Fruit fly (Drosophila melanogaster) whole organism, embryonic: Measurements from ENCODE around the gene CG7518.

Experiments
- Abd-B ChIP-seq: fragments of 200-800 bp; sonication (Bioruptor generic); optimal IDR thresholded peaks from 2 replicates; lab custom pipeline; 2018; ENCODE audit warnings: missing biosample characterization, mild to moderate bottlenecking, missing genetic modification characterization, moderate library complexity
- Aef1 ChIP-seq: fragments of 200-800 bp; sonication (Bioruptor generic); IDR thresholded peaks from 3 replicates; pipeline ENCODE4 v1.3.6; 2022; ENCODE audit warnings: missing biosample characterization, missing genetic modification characterization
- Bdp1 ChIP-seq: fragments of 200-800 bp; sonication (Bioruptor generic); optimal IDR thresholded peaks from 3 replicates; lab custom pipeline; 2016; ENCODE audit warnings: missing biosample characterization, missing genetic modification characterization
- Blimp-1 ChIP-seq: fragments of 200-800 bp; sonication (Bioruptor generic); optimal IDR thresholded peaks from 3 replicates; lab custom pipeline; 2018; ENCODE audit warnings: missing biosample characterization, missing genetic modification characterization, mild to moderate bottlenecking, moderate library complexity, missing genetic modification reagents
- CG10321 ChIP-seq: fragments of 200-800 bp; sonication (Bioruptor generic); IDR thresholded peaks from 2 replicates; pipeline ENCODE4 v1.3.6; 2022; ENCODE audit warnings: missing biosample characterization, missing genetic modification characterization
- CG11085 ChIP-seq: fragments of 200-800 bp; sonication (Bioruptor generic); IDR thresholded peaks from 2 replicates; pipeline ENCODE4 v1.3.6; 2022; ENCODE audit warnings: missing biosample characterization, missing genetic modification characterization
- CG11398 ChIP-seq: fragments of 200-800 bp; sonication (Bioruptor generic); optimal IDR thresholded peaks from 2 replicates; lab custom pipeline; 2016; ENCODE audit warnings: missing biosample characterization, missing genetic modification characterization
- CG11456 ChIP-seq: fragments of 200-800 bp; sonication (Bioruptor generic); IDR thresholded peaks from 3 replicates; pipeline ENCODE4 v1.3.6; 2022; ENCODE audit warnings: missing biosample characterization, missing genetic modification characterization
- CG11695 ChIP-seq: fragments of 200-800 bp; sonication (Bioruptor generic); IDR thresholded peaks from 3 replicates; pipeline ENCODE4 v1.3.6; 2022; ENCODE audit warnings: missing biosample characterization, missing genetic modification characterization
- CG12155 ChIP-seq: fragments of 200-800 bp; sonication (Bioruptor generic); optimal IDR thresholded peaks from 3 replicates; lab custom pipeline; 2016; ENCODE audit warnings: missing biosample characterization, missing genetic modification characterization
- CG12236 ChIP-seq: fragments of 200-800 bp; sonication (Bioruptor generic); optimal IDR thresholded peaks from 2 replicates; lab custom pipeline; 2016; ENCODE audit warnings: missing biosample characterization, missing genetic modification characterization
- CG14860 ChIP-seq: fragments of 200-800 bp; sonication (Bioruptor generic); IDR thresholded peaks from 3 replicates; pipeline ENCODE4 v1.3.6; 2022; ENCODE audit warnings: missing biosample characterization, missing genetic modification characterization; ENCODE audit not compliant: partially characterized antibody
- CG16863 ChIP-seq: fragments of 200-800 bp; sonication (Bioruptor generic); optimal IDR thresholded peaks from 3 replicates; lab custom pipeline; 2016; ENCODE audit warnings: missing biosample characterization, missing genetic modification characterization
- CG17361 ChIP-seq: fragments of 200-800 bp; sonication (Bioruptor generic); IDR thresholded peaks from 3 replicates; pipeline ENCODE4 v1.3.6; 2022; ENCODE audit warnings: missing biosample characterization, missing genetic modification characterization
- CG1792 ChIP-seq: fragments of 200-800 bp; sonication (Bioruptor generic); optimal IDR thresholded peaks from 2 replicates; lab custom pipeline; 2016; ENCODE audit warnings: missing biosample characterization, missing genetic modification characterization
- CG2875 ChIP-seq: fragments of 200-800 bp; sonication (Bioruptor generic); optimal IDR thresholded peaks from 2 replicates; lab custom pipeline; 2017; ENCODE audit warnings: missing biosample characterization, mild to moderate bottlenecking, missing genetic modification characterization, missing genetic modification reagents
- CG2889 ChIP-seq: fragments of 200-800 bp; sonication (Bioruptor generic); IDR thresholded peaks from 3 replicates; pipeline ENCODE4 v1.3.6; 2022; ENCODE audit warnings: missing biosample characterization, missing genetic modification characterization
- CG30431 ChIP-seq: fragments of 200-800 bp; sonication (Bioruptor generic); optimal IDR thresholded peaks from 2 replicates; lab custom pipeline; 2017; ENCODE audit warnings: missing biosample characterization, missing genetic modification characterization
- CG33557 ChIP-seq: fragments of 200-800 bp; sonication (Bioruptor generic); optimal IDR thresholded peaks from 2 replicates; lab custom pipeline; 2019; ENCODE audit warnings: missing biosample characterization, mild to moderate bottlenecking, missing genetic modification characterization, moderate library complexity
- CG6813 ChIP-seq: fragments of 200-800 bp; sonication (Bioruptor generic); optimal IDR thresholded peaks from 2 replicates; lab custom pipeline; 2017; ENCODE audit warnings: missing biosample characterization, missing genetic modification characterization, mild to moderate bottlenecking, moderate library complexity, missing genetic modification reagents
- CG6854 ChIP-seq: fragments of 200-800 bp; sonication (Bioruptor generic); optimal IDR thresholded peaks from 3 replicates; lab custom pipeline; 2017; ENCODE audit warnings: missing biosample characterization, mild to moderate bottlenecking, missing genetic modification characterization
- CG7271 ChIP-seq: fragments of 200-800 bp; sonication (Bioruptor generic); optimal IDR thresholded peaks from 2 replicates; lab custom pipeline; 2018; ENCODE audit warnings: missing biosample characterization, mild to moderate bottlenecking, missing genetic modification characterization, moderate library complexity
- CG7786 ChIP-seq: fragments of 200-800 bp; sonication (Bioruptor generic); optimal IDR thresholded peaks from 2 replicates; lab custom pipeline; 2016; ENCODE audit warnings: missing biosample characterization, missing genetic modification characterization
- CkIIα-i1 ChIP-seq: fragments of 200-800 bp; sonication (Bioruptor generic); IDR thresholded peaks from 2 replicates; pipeline ENCODE4 v1.3.6; 2022; ENCODE audit warnings: missing biosample characterization, missing genetic modification characterization
- Dfd ChIP-seq, 2 experiments: fragments of >200 bp; optimal IDR thresholded peaks; 2 replicates each; lab custom pipeline; 2017; ENCODE audit warnings: missing biosample characterization in 2 of 2, missing genetic modification characterization in 2 of 2
- E2f1 ChIP-seq: fragments of 200-800 bp; sonication (Bioruptor generic); IDR thresholded peaks from 2 replicates; pipeline ENCODE4 v1.3.6; 2022; ENCODE audit warnings: missing biosample characterization, missing genetic modification characterization
- ERR ChIP-seq: fragments of 200-800 bp; sonication (Bioruptor generic); optimal IDR thresholded peaks from 2 replicates; lab custom pipeline; 2016; ENCODE audit warnings: missing biosample characterization, missing genetic modification characterization
- Eip74EF ChIP-seq, 2 experiments: fragments of 200-800 bp in 1 of 2; fragments of >200 bp in 1 of 2; sonication (Bioruptor generic) in 1 of 2; optimal IDR thresholded peaks; 2 replicates each; lab custom pipeline; 2017 to 2019; ENCODE audit warnings: missing biosample characterization in 2 of 2, missing genetic modification characterization in 2 of 2, mild to moderate bottlenecking in 1 of 2, moderate library complexity in 1 of 2
- Ets97D ChIP-seq: fragments of 200-800 bp; sonication (Bioruptor generic); optimal IDR thresholded peaks from 3 replicates; lab custom pipeline; 2016; ENCODE audit warnings: missing biosample characterization, missing genetic modification characterization
- Fer1 ChIP-seq: fragments of 200-800 bp; sonication (Bioruptor generic); optimal IDR thresholded peaks from 2 replicates; lab custom pipeline; 2017; ENCODE audit warnings: missing biosample characterization, mild to moderate bottlenecking, missing genetic modification characterization
- Fer2 ChIP-seq: fragments of 200-800 bp; sonication (Bioruptor generic); optimal IDR thresholded peaks from 2 replicates; lab custom pipeline; 2018; ENCODE audit warnings: missing biosample characterization, mild to moderate bottlenecking, missing genetic modification characterization, moderate library complexity
- Hand ChIP-seq: fragments of 200-800 bp; sonication (Bioruptor generic); optimal IDR thresholded peaks from 2 replicates; lab custom pipeline; 2017; ENCODE audit warnings: mild to moderate bottlenecking, missing biosample characterization, missing genetic modification reagents, missing genetic modification characterization
- HmgZ ChIP-seq: fragments of 200-800 bp; sonication (Bioruptor generic); optimal IDR thresholded peaks from 2 replicates; lab custom pipeline; 2018; ENCODE audit warnings: missing biosample characterization, mild to moderate bottlenecking, missing genetic modification characterization
- Lpt ChIP-seq: fragments of >200 bp; optimal IDR thresholded peaks from 2 replicates; lab custom pipeline; 2018; ENCODE audit warnings: missing biosample characterization, missing genetic modification characterization
- PHDP ChIP-seq: fragments of 200-800 bp; sonication (Bioruptor generic); optimal IDR thresholded peaks from 3 replicates; lab custom pipeline; 2018; ENCODE audit warnings: missing biosample characterization, mild to moderate bottlenecking, missing genetic modification characterization, moderate library complexity
- TFAM ChIP-seq: fragments of 200-800 bp; sonication (Bioruptor generic); optimal IDR thresholded peaks from 2 replicates; lab custom pipeline; 2017; ENCODE audit warnings: missing biosample characterization, missing genetic modification characterization, inconsistent platforms
- Trl ChIP-seq, 3 experiments: fragments of >200 bp in 2 of 3; fragments of 200-800 bp in 1 of 3; sonication (Bioruptor generic) in 1 of 3; optimal IDR thresholded peaks; 2 replicates in 1 of 3; 3 replicates in 2 of 3; lab custom pipeline; 2016 to 2017; ENCODE audit warnings: missing biosample characterization in 1 of 3, missing genetic modification characterization in 1 of 3
- Vsx1 ChIP-seq: fragments of 200-800 bp; sonication (Bioruptor generic); optimal IDR thresholded peaks from 2 replicates; lab custom pipeline; 2017; ENCODE audit warnings: missing biosample characterization, mild to moderate bottlenecking, missing genetic modification characterization, missing genetic modification reagents
- al ChIP-seq: fragments of 200-800 bp; sonication (Bioruptor generic); IDR thresholded peaks from 2 replicates; pipeline ENCODE4 v1.3.6; 2022; ENCODE audit warnings: missing biosample characterization, missing genetic modification characterization
- croc ChIP-seq: fragments of 200-800 bp; sonication (Bioruptor generic); conservative IDR thresholded peaks from 3 replicates; pipeline ENCODE4 v1.3.6; 2022; ENCODE audit warnings: missing biosample characterization, missing genetic modification characterization
- dpn ChIP-seq, 2 experiments: fragments of 200-800 bp; sonication (Bioruptor generic); optimal IDR thresholded peaks; 3 replicates each; lab custom pipeline; 2016; ENCODE audit warnings: missing biosample characterization in 2 of 2, missing genetic modification characterization in 2 of 2
- hkb ChIP-seq, 2 experiments: fragments of 200-800 bp in 1 of 2; fragments of >200 bp in 1 of 2; sonication (Bioruptor generic) in 1 of 2; IDR thresholded peaks in 1 of 2; optimal IDR thresholded peaks in 1 of 2; 2 replicates each; pipeline versions ENCODE4 v1.3.6 to Lab custom; 2017 to 2022; ENCODE audit warnings: missing biosample characterization in 1 of 2, missing genetic modification characterization in 1 of 2
- jing ChIP-seq: fragments of 200-800 bp; sonication (Bioruptor generic); optimal IDR thresholded peaks from 2 replicates; lab custom pipeline; 2018; ENCODE audit warnings: missing biosample characterization, mild to moderate bottlenecking, missing genetic modification characterization
- org-1 ChIP-seq: fragments of 200-800 bp; sonication (Bioruptor generic); optimal IDR thresholded peaks from 2 replicates; lab custom pipeline; 2017; ENCODE audit warnings: missing biosample characterization, missing genetic modification characterization
- repo ChIP-seq: fragments of 200-800 bp; sonication (Bioruptor generic); optimal IDR thresholded peaks from 2 replicates; lab custom pipeline; 2016; ENCODE audit warnings: missing biosample characterization, missing genetic modification characterization
- trh ChIP-seq: fragments of 200-800 bp; sonication (Bioruptor generic); optimal IDR thresholded peaks from 2 replicates; lab custom pipeline; 2016; ENCODE audit warnings: missing biosample characterization, missing genetic modification characterization
- wor ChIP-seq: fragments of 200-800 bp; sonication (Bioruptor generic); IDR thresholded peaks from 2 replicates; pipeline ENCODE4 v1.3.6; 2022; ENCODE audit warnings: missing biosample characterization, missing genetic modification characterization
- yki ChIP-seq: fragments of >200 bp; optimal IDR thresholded peaks from 3 replicates; lab custom pipeline; 2018

The CG7518 gene

dm6 chr3R:12982167-12982981 lies 15.5 kb upstream of the CG7518 start (continued):
- no peak; the same call in 1 of the 3 replicates for TF ChIP-seq croc (GFP tag; lab: Robert Waterston, UW)
- TF ChIP-seq CG16863 (GFP tag; lab: Kevin White, UChicago) = no peak
- no peak for TF ChIP-seq repo (GFP tag; lab: Kevin White, UChicago)
- no peak for TF ChIP-seq Ets97D (GFP tag; lab: Kevin White, UChicago)
- peak; percentile 69 for TF ChIP-seq Fer1 (GFP tag; lab: Kevin White, UChicago)
- no peak for TF ChIP-seq CG7786 (GFP tag; lab: Kevin White, UChicago)
- TF ChIP-seq CG11398 = no peak
- peak; percentile 76 for TF ChIP-seq CG2889 (GFP tag; lab: Robert Waterston, UW)
- peak; percentile 15; the same call in 1 of the 3 replicates for TF ChIP-seq CG11456
- TF ChIP-seq CG6813 (GFP tag; lab: Kevin White, UChicago) = peak; percentile 74
- TF ChIP-seq Blimp-1 (GFP tag; lab: Kevin White, UChicago) = peak; percentile 38
- TF ChIP-seq CG14860 = no peak
- TF ChIP-seq E2f1 (GFP tag; lab: Robert Waterston, UW) = peak; percentile 56; the same call in 1 of the 2 replicates
- TF ChIP-seq wor = peak; percentile 41
- TF ChIP-seq Eip74EF (GFP tag; optimal IDR thresholded peaks at IDR 0.05; lab: Kevin White, UChicago) = no peak
- TF ChIP-seq al (GFP tag; lab: Robert Waterston, UW) = peak; percentile 45; the same call in 1 of the 2 replicates
- no peak for TF ChIP-seq Dfd (GFP tag; optimal IDR thresholded peaks at IDR 0.05; lab: Kevin White, UChicago)
- TF ChIP-seq CG12155 (GFP tag; lab: Kevin White, UChicago) = peak; percentile 44
- peak in 1 of 2 experiments; percentile 61 for TF ChIP-seq dpn (GFP tag; optimal IDR thresholded peaks at IDR 0.05; lab: Kevin White, UChicago)
- TF ChIP-seq CG17361 = peak; percentile 62; the same call in 2 of the 3 replicates
- peak; percentile 28 for TF ChIP-seq CG30431 (GFP tag; lab: Kevin White, UChicago)
- TF ChIP-seq TFAM (GFP tag; lab: Kevin White, UChicago) = no peak
- no peak for TF ChIP-seq CG11085 (GFP tag; lab: Robert Waterston, UW)
- no peak for TF ChIP-seq CG2875 (GFP tag; lab: Kevin White, UChicago)
- no peak for TF ChIP-seq CG1792 (GFP tag; lab: Kevin White, UChicago)
- TF ChIP-seq Abd-B (GFP tag; lab: Kevin White, UChicago) = peak; percentile 67
- TF ChIP-seq Fer2 (tag; lab: Kevin White, UChicago) = peak; percentile 5
- TF ChIP-seq CG10321 = no peak
- no peak for TF ChIP-seq CG7271
- peak; percentile 83 for TF ChIP-seq PHDP (tag; lab: Kevin White, UChicago)
- TF ChIP-seq yki (lab: Kevin White, UChicago) = no peak
- no peak for TF ChIP-seq trh (GFP tag; lab: Kevin White, UChicago)
- no peak for TF ChIP-seq hkb (optimal IDR thresholded peaks at IDR 0.05; lab: Kevin White, UChicago)
- TF ChIP-seq hkb (GFP tag; IDR thresholded peaks at IDR 0.05; lab: Robert Waterston, UW) = peak; percentile 82; the same call in 1 of the 2 replicates
- peak; percentile 43 for TF ChIP-seq org-1 (GFP tag; lab: Kevin White, UChicago)
- no peak for TF ChIP-seq Lpt (GFP tag; lab: Kevin White, UChicago)
- peak; percentile 63 for TF ChIP-seq Hand (GFP tag; lab: Kevin White, UChicago)
- TF ChIP-seq CG6854 = peak; percentile 67
- TF ChIP-seq ERR = no peak
- peak; percentile 64 for TF ChIP-seq Vsx1 (GFP tag; lab: Kevin White, UChicago)
- TF ChIP-seq CG33557 (GFP tag; lab: Kevin White, UChicago) = no peak
- TF ChIP-seq Aef1 (GFP tag; lab: Robert Waterston, UW) = peak; percentile 71
- no peak for TF ChIP-seq Bdp1 (GFP tag; lab: Kevin White, UChicago)
- TF ChIP-seq CG11695 (GFP tag; lab: Robert Waterston, UW) = peak; percentile 56
- no peak for TF ChIP-seq jing (GFP tag; lab: Kevin White, UChicago)
- TF ChIP-seq CkIIα-i1 (GFP tag; lab: Robert Waterston, UW) = no peak
- TF ChIP-seq HmgZ = peak; percentile 64
- peak; percentile 2 for TF ChIP-seq CG12236
- TF ChIP-seq Trl (optimal IDR thresholded peaks at IDR 0.05; lab: Kevin White, UChicago) = no peak
- TF ChIP-seq Trl (GFP tag; optimal IDR thresholded peaks at IDR 0.05; lab: Kevin White, UChicago) = no peak
